ENCODE assay signal across 1 fruit fly cellular context in genomic region chrX:10570142-10570756, dm6.
TF ChIP-seq lines count a peak whose summit lies in the region.

No protein-coding gene starts in this region.

TF ChIP-seq in whole organism, embryonic, 481 proteins besides CTCF, POLR2A, EP300 and RAD21 (continued from another document):
- TF ChIP-seq sim (GFP tag; IDR thresholded peaks at IDR 0.05; lab: Robert Waterston, UW) (no peak), D19B (GFP tag; optimal IDR thresholded peaks at IDR 0.05; lab: Kevin White, UChicago) (no peak), croc (GFP tag; conservative IDR thresholded peaks at IDR 0.05; lab: Robert Waterston, UW) (no peak), tio (GFP tag; optimal IDR thresholded peaks at IDR 0.05; lab: Kevin White, UChicago) (peak; percentile 19), CG4424 (GFP tag; optimal IDR thresholded peaks at IDR 0.05; lab: Kevin White, UChicago) (peak; percentile 13), sens (GFP tag; lab: Kevin White, UChicago) (peak; percentile 92), Sin3A (optimal IDR thresholded peaks at IDR 0.05; lab: Kevin White, UChicago) (no peak), Rfx (GFP tag; IDR thresholded peaks at IDR 0.05; lab: Robert Waterston, UW) (0 out of 2 replicates have a peak, but pooled peaks have one; percentile 39), pb (GFP tag; optimal IDR thresholded peaks at IDR 0.05; lab: Kevin White, UChicago) (peak; percentile 18), Antp (GFP tag; optimal IDR thresholded peaks at IDR 0.05; lab: Kevin White, UChicago) (peak; percentile 45), CG30403 (GFP tag; optimal IDR thresholded peaks at IDR 0.05; lab: Kevin White, UChicago) (peak; percentile 53)
